Fruit fly (Drosophila melanogaster): ENCODE measurements around the gene CG18259.

Gene CG18259

dm6 chrX:18774818-18775343 lies 8.4 kb downstream of the CG18259 start, which contains the start of gene CG6891 (continued):
- no peak for TF ChIP-seq trem (tag; optimal IDR thresholded peaks at IDR 0.05)
- no peak for TF ChIP-seq Dek (tag; optimal IDR thresholded peaks at IDR 0.05)
- TF ChIP-seq croc (GFP tag; conservative IDR thresholded peaks at IDR 0.05) = no peak
- peak; percentile 30 for TF ChIP-seq grau (tag; optimal IDR thresholded peaks at IDR 0.05)
- no peak for TF ChIP-seq caup (GFP tag; optimal IDR thresholded peaks at IDR 0.05; ENCODE audit: severe bottlenecking)
- TF ChIP-seq CG17328 (GFP tag; IDR thresholded peaks at IDR 0.05) = peak; percentile 60; the same call in 1 of the 2 replicates
- no peak for TF ChIP-seq CG14050 (GFP tag; IDR thresholded peaks at IDR 0.05)
- TF ChIP-seq gsb-n (tag; optimal IDR thresholded peaks at IDR 0.05) = no peak
- TF ChIP-seq oc (tag; optimal IDR thresholded peaks at IDR 0.05) = no peak
- no peak for TF ChIP-seq CG9876 (GFP tag; optimal IDR thresholded peaks at IDR 0.05)
- no peak for TF ChIP-seq CG18764 (GFP tag; optimal IDR thresholded peaks at IDR 0.05)
- TF ChIP-seq ind (GFP tag; optimal IDR thresholded peaks at IDR 0.05) = peak; percentile 26
- TF ChIP-seq chif (GFP tag; optimal IDR thresholded peaks at IDR 0.05) = peak; percentile 16 to 23
- peak; percentile 54 for TF ChIP-seq nom (GFP tag; optimal IDR thresholded peaks at IDR 0.05)
- TF ChIP-seq Nf-YA (GFP tag; IDR thresholded peaks at IDR 0.05) = no peak
- no peak for TF ChIP-seq btn (GFP tag; optimal IDR thresholded peaks at IDR 0.05)
- TF ChIP-seq CG18599 (GFP tag; optimal IDR thresholded peaks at IDR 0.05) = no peak
- no peak for TF ChIP-seq CG31365 (tag; optimal IDR thresholded peaks at IDR 0.05)
- TF ChIP-seq unpg (GFP tag; optimal IDR thresholded peaks at IDR 0.05) = peak; percentile 41
- no peak for TF ChIP-seq CG3065 (GFP tag; optimal IDR thresholded peaks at IDR 0.05)
- peak; percentile 28 for TF ChIP-seq kni (GFP tag; optimal IDR thresholded peaks at IDR 0.05)
- no peak for TF ChIP-seq CG15073 (GFP tag; optimal IDR thresholded peaks at IDR 0.05)
- TF ChIP-seq CG30431 (GFP tag; optimal IDR thresholded peaks at IDR 0.05) = no peak
- no peak for TF ChIP-seq CG4730 (GFP tag; IDR thresholded peaks at IDR 0.05)
- no peak for TF ChIP-seq rib (GFP tag; IDR thresholded peaks at IDR 0.05)
- TF ChIP-seq tgo (GFP tag; IDR thresholded peaks at IDR 0.05) = peak; percentile 23; the same call in 1 of the 3 replicates
- TF ChIP-seq Dll (GFP tag; IDR thresholded peaks at IDR 0.05; ENCODE audit: partially characterized antibody) = no peak
- peak; percentile 91 for TF ChIP-seq Adf1 (GFP tag; IDR thresholded peaks at IDR 0.05)
- peak in 1 of 2 experiments; percentile 10 for TF ChIP-seq Hr51 (GFP tag; optimal IDR thresholded peaks at IDR 0.05)
- no peak for TF ChIP-seq sqz (GFP tag; optimal IDR thresholded peaks at IDR 0.05)
- TF ChIP-seq Sox102F (GFP tag; optimal IDR thresholded peaks at IDR 0.05) = peak; percentile 30
- TF ChIP-seq CG7987 (GFP tag; optimal IDR thresholded peaks at IDR 0.05) = no peak
- TF ChIP-seq CG1529 (GFP tag; optimal IDR thresholded peaks at IDR 0.05) = peak; percentile 36
- peak; percentile 15 for TF ChIP-seq NfI (GFP tag; optimal IDR thresholded peaks at IDR 0.05)
- TF ChIP-seq ftz-f1 (GFP tag; optimal IDR thresholded peaks at IDR 0.05) = no peak
- no peak for TF ChIP-seq H15 (GFP tag; IDR thresholded peaks at IDR 0.05)
- TF ChIP-seq Ada2b (GFP tag; IDR thresholded peaks at IDR 0.05) = no peak
- no peak for TF ChIP-seq CG8924 (tag; optimal IDR thresholded peaks at IDR 0.05)
- TF ChIP-seq shn (GFP tag; optimal IDR thresholded peaks at IDR 0.05) = peak; percentile 32
- TF ChIP-seq CG12104 (GFP tag; optimal IDR thresholded peaks at IDR 0.05) = no peak
- TF ChIP-seq stc (GFP tag; IDR thresholded peaks at IDR 0.05) = 0 out of 2 replicates have a peak, but pooled peaks have one; percentile 10
- TF ChIP-seq CG17829 (tag; optimal IDR thresholded peaks at IDR 0.05) = peak; percentile 41
- TF ChIP-seq Dref (GFP tag; IDR thresholded peaks at IDR 0.05) = no peak
- no peak for TF ChIP-seq ab (GFP tag; optimal IDR thresholded peaks at IDR 0.05)
- TF ChIP-seq ERR (GFP tag; optimal IDR thresholded peaks at IDR 0.05) = no peak
- TF ChIP-seq CG4282 (GFP tag; optimal IDR thresholded peaks at IDR 0.05) = no peak
- no peak for TF ChIP-seq MTF-1 (GFP tag; optimal IDR thresholded peaks at IDR 0.05; ENCODE audit: borderline replicate concordance)
- TF ChIP-seq CG16813 (GFP tag; IDR thresholded peaks at IDR 0.05; ENCODE audit: partially characterized antibody) = no peak
- TF ChIP-seq CG2199 (GFP tag; IDR thresholded peaks at IDR 0.05) = no peak
- no peak for TF ChIP-seq CG2678 (tag; optimal IDR thresholded peaks at IDR 0.05)
- no peak for TF ChIP-seq CG6272 (GFP tag; IDR thresholded peaks at IDR 0.05)

All from whole organism, embryonic.